Fruit fly (Drosophila melanogaster) whole organism, embryonic: ENCODE data around the gene Iris.

Source experiments
- Abd-B ChIP-seq: fragments of 200-800 bp; sonication (Bioruptor generic); optimal IDR thresholded peaks from 2 replicates; lab custom pipeline; 2018; ENCODE audit warnings: missing biosample characterization, mild to moderate bottlenecking, missing genetic modification characterization, moderate library complexity
- B-H2 ChIP-seq: fragments of 200-800 bp; sonication (Bioruptor generic); optimal IDR thresholded peaks from 2 replicates; lab custom pipeline; 2018; ENCODE audit warnings: missing biosample characterization, mild to moderate bottlenecking, missing genetic modification characterization
- CG11695 ChIP-seq: fragments of 200-800 bp; sonication (Bioruptor generic); IDR thresholded peaks from 3 replicates; pipeline ENCODE4 v1.3.6; 2022; ENCODE audit warnings: missing biosample characterization, missing genetic modification characterization
- CG12769 ChIP-seq: fragments of 200-800 bp; sonication (Bioruptor generic); optimal IDR thresholded peaks from 2 replicates; lab custom pipeline; 2019; ENCODE audit warnings: missing biosample characterization, mild to moderate bottlenecking, missing genetic modification characterization, moderate library complexity
- CG12942 ChIP-seq: fragments of 200-800 bp; sonication (Bioruptor generic); optimal IDR thresholded peaks from 3 replicates; lab custom pipeline; 2016; ENCODE audit warnings: missing biosample characterization, missing genetic modification characterization
- CG13624 ChIP-seq: fragments of 200-800 bp; sonication (Bioruptor generic); optimal IDR thresholded peaks from 2 replicates; lab custom pipeline; 2016; ENCODE audit warnings: missing biosample characterization, missing genetic modification characterization
- CG1602 ChIP-seq: fragments of 200-800 bp; sonication (Bioruptor generic); optimal IDR thresholded peaks from 3 replicates; lab custom pipeline; 2016; ENCODE audit warnings: missing biosample characterization, missing genetic modification characterization
- CG17385 ChIP-seq: fragments of 200-800 bp; sonication (Bioruptor generic); optimal IDR thresholded peaks from 3 replicates; lab custom pipeline; 2018; ENCODE audit warnings: missing biosample characterization, mild to moderate bottlenecking, missing genetic modification characterization
- CG1792 ChIP-seq: fragments of 200-800 bp; sonication (Bioruptor generic); optimal IDR thresholded peaks from 2 replicates; lab custom pipeline; 2016; ENCODE audit warnings: missing biosample characterization, missing genetic modification characterization
- CG30403 ChIP-seq: fragments of 200-800 bp; sonication (Bioruptor generic); optimal IDR thresholded peaks from 3 replicates; lab custom pipeline; 2016; ENCODE audit warnings: missing biosample characterization, missing genetic modification characterization
- CG3407 ChIP-seq: fragments of 200-800 bp; sonication (Bioruptor generic); optimal IDR thresholded peaks from 2 replicates; lab custom pipeline; 2018; ENCODE audit warnings: missing biosample characterization, mild to moderate bottlenecking, missing genetic modification characterization
- CG42726 ChIP-seq: fragments of 200-800 bp; sonication (Bioruptor generic); IDR thresholded peaks from 2 replicates; pipeline ENCODE4 v1.3.6; 2022; ENCODE audit warnings: missing biosample characterization, missing genetic modification characterization; ENCODE audit not compliant: partially characterized antibody
- CG43689 ChIP-seq: fragments of 200-800 bp; sonication (Bioruptor generic); IDR thresholded peaks from 2 replicates; pipeline ENCODE4 v1.3.6; 2022; ENCODE audit warnings: missing biosample characterization, missing genetic modification characterization
- CG8924 ChIP-seq: fragments of 200-800 bp; optimal IDR thresholded peaks from 3 replicates; lab custom pipeline; 2019; ENCODE audit warnings: missing biosample characterization, mild to moderate bottlenecking, missing genetic modification characterization, moderate library complexity
- D19A ChIP-seq: fragments of 200-800 bp; optimal IDR thresholded peaks from 3 replicates; lab custom pipeline; 2019; ENCODE audit warnings: missing biosample characterization, mild to moderate bottlenecking, missing genetic modification characterization, moderate library complexity
- Dbx ChIP-seq: fragments of 200-800 bp; sonication (Bioruptor generic); IDR thresholded peaks from 3 replicates; pipeline ENCODE4 v1.3.6; 2022; ENCODE audit warnings: missing biosample characterization, missing genetic modification characterization
- Deaf1 ChIP-seq: fragments of 200-800 bp; optimal IDR thresholded peaks from 3 replicates; lab custom pipeline; 2019; ENCODE audit warnings: missing biosample characterization, mild to moderate bottlenecking, missing genetic modification characterization, moderate library complexity
- Dp ChIP-seq: fragments of 200-800 bp; sonication (Bioruptor generic); optimal IDR thresholded peaks from 2 replicates; lab custom pipeline; 2018; ENCODE audit warnings: missing biosample characterization, mild to moderate bottlenecking, missing genetic modification characterization, moderate library complexity
- Fer1 ChIP-seq: fragments of 200-800 bp; sonication (Bioruptor generic); optimal IDR thresholded peaks from 2 replicates; lab custom pipeline; 2017; ENCODE audit warnings: missing biosample characterization, mild to moderate bottlenecking, missing genetic modification characterization
- HmgZ ChIP-seq: fragments of 200-800 bp; sonication (Bioruptor generic); optimal IDR thresholded peaks from 2 replicates; lab custom pipeline; 2018; ENCODE audit warnings: missing biosample characterization, mild to moderate bottlenecking, missing genetic modification characterization
- Lpt ChIP-seq: fragments of >200 bp; optimal IDR thresholded peaks from 2 replicates; lab custom pipeline; 2018; ENCODE audit warnings: missing biosample characterization, missing genetic modification characterization
- MTF-1 ChIP-seq: fragments of 200-800 bp; sonication (Bioruptor generic); optimal IDR thresholded peaks from 2 replicates; lab custom pipeline; 2018; ENCODE audit warnings: missing biosample characterization, mild to moderate bottlenecking, missing genetic modification characterization, borderline replicate concordance
- Mes4 ChIP-seq: fragments of 200-800 bp; sonication (Bioruptor generic); optimal IDR thresholded peaks from 2 replicates; lab custom pipeline; 2016; ENCODE audit warnings: missing biosample characterization, missing genetic modification characterization
- NK7.1 ChIP-seq: fragments of 200-800 bp; sonication (Bioruptor generic); optimal IDR thresholded peaks from 3 replicates; lab custom pipeline; 2016; ENCODE audit warnings: missing biosample characterization, missing genetic modification characterization
- Pdp1 ChIP-seq, 2 experiments: fragments of 200-800 bp; sonication (Bioruptor generic); optimal IDR thresholded peaks; 3 replicates each; lab custom pipeline; 2016; ENCODE audit warnings: missing biosample characterization in 2 of 2, missing genetic modification characterization in 2 of 2, mild to moderate bottlenecking in 1 of 2, moderate library complexity in 1 of 2
- Ravus ChIP-seq: fragments of 200-800 bp; sonication (Bioruptor generic); IDR thresholded peaks from 2 replicates; pipeline ENCODE4 v1.3.6; 2022; ENCODE audit warnings: missing biosample characterization, missing genetic modification characterization
- Rfx ChIP-seq: fragments of 200-800 bp; sonication (Bioruptor generic); IDR thresholded peaks from 2 replicates; pipeline ENCODE4 v1.3.6; 2022; ENCODE audit warnings: missing biosample characterization, missing genetic modification characterization
- ap ChIP-seq: fragments of 200-800 bp; sonication (Bioruptor generic); IDR thresholded peaks from 2 replicates; pipeline ENCODE4 v1.3.6; 2022; ENCODE audit warnings: missing biosample characterization, missing genetic modification characterization
- ase ChIP-seq: fragments of 200-800 bp; sonication (Bioruptor generic); IDR thresholded peaks from 3 replicates; pipeline ENCODE4 v1.3.6; 2022; ENCODE audit warnings: missing biosample characterization, missing genetic modification characterization
- ash1 ChIP-seq: fragments of 200-800 bp; sonication (Bioruptor generic); optimal IDR thresholded peaks from 2 replicates; lab custom pipeline; 2018; ENCODE audit warnings: missing biosample characterization, mild to moderate bottlenecking, missing genetic modification characterization
- ato ChIP-seq: fragments of 200-800 bp; sonication (Bioruptor generic); IDR thresholded peaks from 2 replicates; pipeline ENCODE4 v1.3.6; 2022; ENCODE audit warnings: missing biosample characterization, missing genetic modification characterization; ENCODE audit not compliant: partially characterized antibody
- bbx ChIP-seq: fragments of 200-800 bp; sonication (Bioruptor generic); IDR thresholded peaks from 2 replicates; pipeline ENCODE4 v1.3.6; 2022; ENCODE audit warnings: missing biosample characterization, missing genetic modification characterization; ENCODE audit not compliant: partially characterized antibody
- btn ChIP-seq: fragments of 200-800 bp; sonication (Bioruptor generic); optimal IDR thresholded peaks from 2 replicates; lab custom pipeline; 2016; ENCODE audit warnings: missing biosample characterization, missing genetic modification characterization
- gce ChIP-seq: fragments of 200-800 bp; sonication (Bioruptor generic); IDR thresholded peaks from 3 replicates; pipeline ENCODE4 v1.3.6; 2022; ENCODE audit warnings: missing biosample characterization, missing genetic modification characterization
- gro ChIP-seq: fragments of 200-800 bp; sonication (Bioruptor generic); optimal IDR thresholded peaks from 2 replicates; lab custom pipeline; 2016; ENCODE audit warnings: missing biosample characterization, missing genetic modification characterization
- odd ChIP-seq: fragments of 200-800 bp; sonication (Bioruptor generic); optimal IDR thresholded peaks from 2 replicates; lab custom pipeline; 2017; ENCODE audit warnings: missing biosample characterization, mild to moderate bottlenecking, missing genetic modification characterization
- onecut ChIP-seq: fragments of 200-800 bp; sonication (Bioruptor generic); IDR thresholded peaks from 2 replicates; pipeline ENCODE4 v1.3.6; 2022; ENCODE audit warnings: missing biosample characterization, missing genetic modification characterization
- pho ChIP-seq: fragments of 200-800 bp; sonication (Bioruptor generic); optimal IDR thresholded peaks from 2 replicates; lab custom pipeline; 2016; ENCODE audit warnings: missing biosample characterization, missing genetic modification characterization
- prd ChIP-seq, 3 experiments: fragments of >200 bp in 2 of 3; fragments of 200-800 bp in 1 of 3; sonication (Bioruptor generic) in 1 of 3; optimal IDR thresholded peaks in 2 of 3; IDR thresholded peaks in 1 of 3; 2 replicates in 2 of 3; 3 replicates in 1 of 3; pipeline versions ENCODE4 v1.3.6 to Lab custom; 2017 to 2022; ENCODE audit warnings: missing biosample characterization in 1 of 3, missing genetic modification characterization in 1 of 3
- pros ChIP-seq: fragments of 200-800 bp; sonication (Bioruptor generic); optimal IDR thresholded peaks from 3 replicates; lab custom pipeline; 2019; ENCODE audit warnings: missing biosample characterization, mild to moderate bottlenecking, missing genetic modification characterization, moderate library complexity
- sr ChIP-seq: fragments of 200-800 bp; sonication (Bioruptor generic); IDR thresholded peaks from 3 replicates; pipeline ENCODE4 v1.3.6; 2022; ENCODE audit warnings: missing biosample characterization, missing genetic modification characterization
- vvl ChIP-seq: fragments of 200-800 bp; sonication (Bioruptor generic); IDR thresholded peaks from 2 replicates; pipeline ENCODE4 v1.3.6; 2022; ENCODE audit warnings: missing biosample characterization, missing genetic modification characterization

Iris gene

dm6 chr2L:1142730-1143281 lies 8.9 kb upstream of the Iris start, which contains the start of gene MFS3 (continued):
- TF ChIP-seq Dbx (GFP tag; lab: Robert Waterston, UW), result peak; percentile 29; the same call in 2 of the 3 replicates
- peak; percentile 51 for TF ChIP-seq MTF-1 (GFP tag; lab: Kevin White, UChicago)
- no peak for TF ChIP-seq CG1602
- no peak for TF ChIP-seq CG43689 (GFP tag; lab: Robert Waterston, UW)
- peak; percentile 38; the same call in 1 of the 2 replicates for TF ChIP-seq bbx (GFP tag; lab: Robert Waterston, UW)
- TF ChIP-seq B-H2 (GFP tag; lab: Kevin White, UChicago), result peak; percentile 14
- TF ChIP-seq pho (GFP tag; lab: Kevin White, UChicago), result no peak
- TF ChIP-seq CG42726 (GFP tag; lab: Robert Waterston, UW), result 0 out of 2 replicates have a peak, but pooled peaks have one; percentile 3
- no peak for TF ChIP-seq NK7.1 (GFP tag; lab: Kevin White, UChicago)
- TF ChIP-seq Rfx (GFP tag; lab: Robert Waterston, UW), result peak; percentile 26; the same call in 1 of the 2 replicates
- peak; percentile 23 for TF ChIP-seq CG13624 (GFP tag; lab: Kevin White, UChicago)
- no peak for TF ChIP-seq CG8924 (tag; lab: Kevin White, UChicago)
- TF ChIP-seq Mes4 (GFP tag; lab: Kevin White, UChicago), result no peak
- no peak for TF ChIP-seq ato
- peak; percentile 44 for TF ChIP-seq onecut (GFP tag; lab: Robert Waterston, UW)
- TF ChIP-seq gce (GFP tag; lab: Robert Waterston, UW), result 0 out of 3 replicates have a peak, but pooled peaks have one; percentile 32
- TF ChIP-seq CG1792, result no peak
- TF ChIP-seq Ravus, result no peak
- peak; percentile 79 for TF ChIP-seq pros (GFP tag; lab: Kevin White, UChicago)
- peak; percentile 26 for TF ChIP-seq gro (GFP tag; lab: Kevin White, UChicago)
- TF ChIP-seq Fer1 (GFP tag; lab: Kevin White, UChicago), result peak; percentile 62
- no peak for TF ChIP-seq CG3407 (GFP tag; lab: Kevin White, UChicago)
- no peak for TF ChIP-seq ap
- TF ChIP-seq HmgZ, result peak; percentile 4
- TF ChIP-seq Pdp1 (GFP tag; optimal IDR thresholded peaks at IDR 0.05; lab: Kevin White, UChicago), result peak in 1 of 2 experiments; percentile 28
- peak; percentile 40 for TF ChIP-seq CG17385 (GFP tag; lab: Kevin White, UChicago)
- peak; percentile 60 for TF ChIP-seq Dp
- no peak for TF ChIP-seq Lpt (GFP tag; lab: Kevin White, UChicago)
- peak; percentile 98 for TF ChIP-seq sr (GFP tag; lab: Robert Waterston, UW)
- TF ChIP-seq CG30403, result peak; percentile 14
- TF ChIP-seq CG12769, result peak; percentile 89
- no peak for TF ChIP-seq CG12942 (GFP tag; lab: Kevin White, UChicago)
- TF ChIP-seq Deaf1 (tag; lab: Kevin White, UChicago), result peak; percentile 98
- TF ChIP-seq odd (GFP tag; lab: Kevin White, UChicago), result peak; percentile 37
- no peak for TF ChIP-seq ash1 (GFP tag; lab: Kevin White, UChicago)
- TF ChIP-seq D19A, result peak; percentile 88
- TF ChIP-seq vvl (GFP tag; lab: Robert Waterston, UW), result peak; percentile 61; the same call in 1 of the 2 replicates
- no peak for TF ChIP-seq CG11695 (GFP tag; lab: Robert Waterston, UW)
- peak; percentile 27 for TF ChIP-seq Abd-B (GFP tag; lab: Kevin White, UChicago)
- no peak for TF ChIP-seq btn (GFP tag; lab: Kevin White, UChicago)
- TF ChIP-seq prd (optimal IDR thresholded peaks at IDR 0.05; lab: Kevin White, UChicago), result no peak
- TF ChIP-seq prd (GFP tag; IDR thresholded peaks at IDR 0.05; lab: Robert Waterston, UW), result no peak
- 0 out of 3 replicates have a peak, but pooled peaks have one; percentile 12 for TF ChIP-seq ase (GFP tag; lab: Robert Waterston, UW)
